Worm (Caenorhabditis elegans): ENCODE measurements around the gene ribo-1.
A peak's percentile ranks its signal among the peaks of the same experiment; 100 is the strongest.

Gene ribo-1

ce11 chrIV:6905428-6905827 is 5.1 kb upstream of the ribo-1 start (continued):
- TF ChIP-seq C17E4.6 (GFP tag; IDR thresholded peaks at IDR 0.05) (0 out of 2 replicates have a peak, but pooled peaks have one; percentile 33), F55B11.4 (tag; optimal IDR thresholded peaks at IDR 0.05; ENCODE audit: borderline replicate concordance, insufficient read depth) (no peak), pha-4 (tag; optimal IDR thresholded peaks at IDR 0.05) (no peak), attf-3 (GFP tag; conservative IDR thresholded peaks at IDR 0.05) (no peak), madf-6 (GFP tag; IDR thresholded peaks at IDR 0.05) (peak; percentile 64; the same call in 1 of the 2 replicates), Y67H2A.10 (GFP tag; conservative IDR thresholded peaks at IDR 0.05) (no peak), lir-1 (GFP tag; conservative IDR thresholded peaks at IDR 0.05) (no peak), tbp1 (GFP tag; optimal IDR thresholded peaks at IDR 0.05) (peak; percentile 13), lin-35 (GFP tag; optimal IDR thresholded peaks at IDR 0.05) (no peak), let-607 (tag; optimal IDR thresholded peaks at IDR 0.05) (no peak), efl-1 (GFP tag; optimal IDR thresholded peaks at IDR 0.05) (no peak), lag-1 (GFP tag; IDR thresholded peaks at IDR 0.05) (no peak), egl-18 (GFP tag; IDR thresholded peaks at IDR 0.05) (no peak), unc-130 (GFP tag; optimal IDR thresholded peaks at IDR 0.05) (peak; percentile 34), F10E7.11 (tag; optimal IDR thresholded peaks at IDR 0.05) (no peak), ztf-6 (GFP tag; IDR thresholded peaks at IDR 0.05) (no peak), cebp-1 (GFP tag; IDR thresholded peaks at IDR 0.05) (no peak), cebp-1 (tag; optimal IDR thresholded peaks at IDR 0.05) (peak; percentile 20), hlh-12 (tag; optimal IDR thresholded peaks at IDR 0.05) (no peak), snpc-3.4 (tag; optimal IDR thresholded peaks at IDR 0.05) (no peak), ceh-58 (GFP tag; IDR thresholded peaks at IDR 0.05) (0 out of 2 replicates have a peak, but pooled peaks have one; percentile 56), B0019.2 (GFP tag; conservative IDR thresholded peaks at IDR 0.05) (peak; percentile 43; the same call in 1 of the 2 replicates), T26A5.8 (tag; optimal IDR thresholded peaks at IDR 0.05) (no peak), ama-1 (optimal IDR thresholded peaks at IDR 0.05) (no peak), ama-1 (GFP tag; optimal IDR thresholded peaks at IDR 0.05) (peak in 1 of 2 experiments; percentile 81), repo-1 (tag; optimal IDR thresholded peaks at IDR 0.05) (peak; percentile 8)

ce11 chrIV:6905947-6906489 is 4.5 kb upstream of the ribo-1 start, which contains the start of the genes T22D1.17 and T22D1.8:
Gene T22D1.17, plus strand, starts transcription at chrIV:6905997.
Gene T22D1.8, minus strand, starts transcription at chrIV:6906348.
- no peak for TF ChIP-seq cebp-2 (GFP tag; IDR thresholded peaks at IDR 0.05)
- no peak for TF ChIP-seq sptf-2 (GFP tag; optimal IDR thresholded peaks at IDR 0.05)
- peak; percentile 70 for TF ChIP-seq F49E8.2 (tag; optimal IDR thresholded peaks at IDR 0.05; ENCODE audit: insufficient read depth)
- TF ChIP-seq Y67H2A.10 (GFP tag; conservative IDR thresholded peaks at IDR 0.05): no peak
- TF ChIP-seq unc-130 (GFP tag; optimal IDR thresholded peaks at IDR 0.05): peak; percentile 14
- peak; percentile 71 for TF ChIP-seq snpc-3.4 (tag; optimal IDR thresholded peaks at IDR 0.05)
- TF ChIP-seq F57A8.1 (GFP tag; optimal IDR thresholded peaks at IDR 0.05): no peak
- TF ChIP-seq F57C9.4 (tag; optimal IDR thresholded peaks at IDR 0.05): no peak
- no peak for TF ChIP-seq snpc-4 (GFP tag; optimal IDR thresholded peaks at IDR 0.05)
- TF ChIP-seq snpc-4 (tag; optimal IDR thresholded peaks at IDR 0.05): peak in 1 of 4 experiments; percentile 60
- TF ChIP-seq die-1 (tag; optimal IDR thresholded peaks at IDR 0.05): peak; percentile 21
- 0 out of 2 replicates have a peak, but pooled peaks have one; percentile 36 for TF ChIP-seq Y53G8AR.9 (GFP tag; conservative IDR thresholded peaks at IDR 0.05)
- peak; percentile 10; the same call in 1 of the 2 replicates for TF ChIP-seq B0336.3 (GFP tag; IDR thresholded peaks at IDR 0.05)
- TF ChIP-seq atf-7 (tag; optimal IDR thresholded peaks at IDR 0.05): peak; percentile 9
- peak; percentile 33 for TF ChIP-seq tlf-1 (GFP tag; optimal IDR thresholded peaks at IDR 0.05)
- 0 out of 2 replicates have a peak, but pooled peaks have one; percentile 26 for TF ChIP-seq nhr-120 (GFP tag; IDR thresholded peaks at IDR 0.05)
- TF ChIP-seq ama-1 (optimal IDR thresholded peaks at IDR 0.05): no peak
- TF ChIP-seq ama-1 (GFP tag; optimal IDR thresholded peaks at IDR 0.05): peak; percentile 11 to 63
- peak; percentile 63 for TF ChIP-seq D2030.7 (GFP tag; IDR thresholded peaks at IDR 0.05)
- peak; percentile 61; the same call in 1 of the 2 replicates for TF ChIP-seq Y95B8A.8 (GFP tag; IDR thresholded peaks at IDR 0.05)
- TF ChIP-seq egrh-3 (GFP tag; IDR thresholded peaks at IDR 0.05): no peak
- TF ChIP-seq madf-6 (GFP tag; IDR thresholded peaks at IDR 0.05): peak; percentile 76
- TF ChIP-seq rcor-1 (GFP tag; IDR thresholded peaks at IDR 0.05): 0 out of 2 replicates have a peak, but pooled peaks have one; percentile 32
- peak; percentile 61 for TF ChIP-seq F52B5.7 (tag; optimal IDR thresholded peaks at IDR 0.05)
- peak; percentile 1 for TF ChIP-seq ztf-18 (tag; optimal IDR thresholded peaks at IDR 0.05)
- peak; percentile 18 for TF ChIP-seq lsl-1 (GFP tag; optimal IDR thresholded peaks at IDR 0.05)
- TF ChIP-seq hsf-1 (GFP tag; IDR thresholded peaks at IDR 0.05): peak; percentile 66
